Worm (Caenorhabditis elegans): Measurements from ENCODE around the gene F47B8.18.

F47B8.18 gene

ce11 chrV:14334901-14335300, 9.6 kb upstream of the F47B8.18 start, which contains the start of gene srm-5:
TSS of gene srm-5 (plus strand) at chrV:14335201.
- no peak for TF ChIP-seq ref-1 (GFP tag; conservative IDR thresholded peaks at IDR 0.05)
- no peak for TF ChIP-seq T22C8.4 (GFP tag; IDR thresholded peaks at IDR 0.05)
- no peak for TF ChIP-seq klf-2 (GFP tag; conservative IDR thresholded peaks at IDR 0.05)
- TF ChIP-seq flt-1 (GFP tag; IDR thresholded peaks at IDR 0.05): no peak
- TF ChIP-seq med-1 (GFP tag; optimal IDR thresholded peaks at IDR 0.05; ENCODE audit: insufficient read depth): no peak
- no peak for TF ChIP-seq cog-1 (tag; optimal IDR thresholded peaks at IDR 0.05)
- no peak for TF ChIP-seq ztf-29 (GFP tag; IDR thresholded peaks at IDR 0.05)
- TF ChIP-seq ztf-23 (GFP tag; IDR thresholded peaks at IDR 0.05): no peak
- no peak for TF ChIP-seq tab-1 (GFP tag; IDR thresholded peaks at IDR 0.05)

ce11 chrV:14333116-14333515, 7.9 kb upstream of the F47B8.18 start, which contains the start of gene srm-4:
TSS of gene srm-4 (plus strand) at chrV:14333416.
- no peak for TF ChIP-seq ztf-23 (GFP tag; IDR thresholded peaks at IDR 0.05)
- TF ChIP-seq klf-2 (GFP tag; conservative IDR thresholded peaks at IDR 0.05): no peak
- TF ChIP-seq cog-1 (tag; optimal IDR thresholded peaks at IDR 0.05): no peak
- TF ChIP-seq ztf-29 (GFP tag; IDR thresholded peaks at IDR 0.05): no peak
- TF ChIP-seq med-1 (GFP tag; optimal IDR thresholded peaks at IDR 0.05; ENCODE audit: insufficient read depth): no peak

- TF ChIP-seq klf-2 (GFP tag; conservative IDR thresholded peaks at IDR 0.05): no peak
- TF ChIP-seq T22C8.4 (GFP tag; IDR thresholded peaks at IDR 0.05): no peak
- no peak for TF ChIP-seq flt-1 (GFP tag; IDR thresholded peaks at IDR 0.05)
- no peak for TF ChIP-seq ztf-29 (GFP tag; IDR thresholded peaks at IDR 0.05)
- TF ChIP-seq tab-1 (GFP tag; IDR thresholded peaks at IDR 0.05): no peak
- TF ChIP-seq ref-1 (GFP tag; conservative IDR thresholded peaks at IDR 0.05): no peak
- TF ChIP-seq ztf-23 (GFP tag; IDR thresholded peaks at IDR 0.05): no peak
- TF ChIP-seq med-1 (GFP tag; optimal IDR thresholded peaks at IDR 0.05; ENCODE audit: insufficient read depth): no peak
- no peak for TF ChIP-seq cog-1 (tag; optimal IDR thresholded peaks at IDR 0.05)
Observed at ce11 chrV:14331477-14331876, 6.2 kb upstream of the F47B8.18 start, which contains the start of gene F47B8.8. TSS of gene F47B8.8 (plus strand) at chrV:14331733.

ce11 chrV:14328806-14329205, 3.5 kb upstream of the F47B8.18 start, which contains the start of gene pepm-1:
TSS of gene pepm-1 (plus strand) at chrV:14329106.
- TF ChIP-seq ztf-29 (GFP tag; IDR thresholded peaks at IDR 0.05) (no peak), flt-1 (GFP tag; IDR thresholded peaks at IDR 0.05) (no peak), cog-1 (tag; optimal IDR thresholded peaks at IDR 0.05) (no peak), T22C8.4 (GFP tag; IDR thresholded peaks at IDR 0.05) (no peak), med-1 (GFP tag; optimal IDR thresholded peaks at IDR 0.05; ENCODE audit: insufficient read depth) (no peak), ref-1 (GFP tag; conservative IDR thresholded peaks at IDR 0.05) (no peak), klf-2 (GFP tag; conservative IDR thresholded peaks at IDR 0.05) (no peak), tab-1 (GFP tag; IDR thresholded peaks at IDR 0.05) (no peak), ztf-23 (GFP tag; IDR thresholded peaks at IDR 0.05) (no peak)

ce11 chrV:14327776-14328175, 2.5 kb upstream of the F47B8.18 start, which contains the start of gene F47B8.5:
TSS of gene F47B8.5 (minus strand) at chrV:14327876.
- TF ChIP-seq tab-1 (GFP tag; IDR thresholded peaks at IDR 0.05) (no peak), klf-2 (GFP tag; conservative IDR thresholded peaks at IDR 0.05) (no peak), ref-1 (GFP tag; conservative IDR thresholded peaks at IDR 0.05) (no peak), med-1 (GFP tag; optimal IDR thresholded peaks at IDR 0.05; ENCODE audit: insufficient read depth) (no peak), T22C8.4 (GFP tag; IDR thresholded peaks at IDR 0.05) (no peak), cog-1 (tag; optimal IDR thresholded peaks at IDR 0.05) (no peak), ztf-23 (GFP tag; IDR thresholded peaks at IDR 0.05) (no peak), ztf-29 (GFP tag; IDR thresholded peaks at IDR 0.05) (no peak), flt-1 (GFP tag; IDR thresholded peaks at IDR 0.05) (no peak)

- no peak for TF ChIP-seq med-1 (GFP tag; optimal IDR thresholded peaks at IDR 0.05; ENCODE audit: insufficient read depth)
- no peak for TF ChIP-seq cog-1 (tag; optimal IDR thresholded peaks at IDR 0.05)
- TF ChIP-seq ztf-23 (GFP tag; IDR thresholded peaks at IDR 0.05): no peak
Observed at ce11 chrV:14322743-14323142, 2.5 kb downstream of the F47B8.18 start, which contains the start of gene F47B8.3. TSS of gene F47B8.3 (minus strand) at chrV:14323003.

- TF ChIP-seq flt-1 (GFP tag; IDR thresholded peaks at IDR 0.05): no peak
Observed at ce11 chrV:14320730-14321319, 4.4 kb downstream of the F47B8.18 start.

ce11 chrV:14320246-14320645, 5.0 kb downstream of the F47B8.18 start, which contains the start of gene F47B8.14:
TSS of gene F47B8.14 (plus strand) at chrV:14320546.
- no peak for TF ChIP-seq ztf-29 (GFP tag; IDR thresholded peaks at IDR 0.05)
- no peak for TF ChIP-seq ref-1 (GFP tag; conservative IDR thresholded peaks at IDR 0.05)
- TF ChIP-seq cog-1 (tag; optimal IDR thresholded peaks at IDR 0.05): no peak

ce11 chrV:14319101-14319781, 6.0 kb downstream of the F47B8.18 start, which contains the start of gene F47B8.13:
TSS of gene F47B8.13 (minus strand) at chrV:14319731.
- TF ChIP-seq med-1 (GFP tag; optimal IDR thresholded peaks at IDR 0.05; ENCODE audit: insufficient read depth): no peak
- no peak for TF ChIP-seq flt-1 (GFP tag; IDR thresholded peaks at IDR 0.05)
- no peak for TF ChIP-seq klf-2 (GFP tag; conservative IDR thresholded peaks at IDR 0.05)
- no peak for TF ChIP-seq ztf-29 (GFP tag; IDR thresholded peaks at IDR 0.05)
- no peak for TF ChIP-seq ref-1 (GFP tag; conservative IDR thresholded peaks at IDR 0.05)
- TF ChIP-seq ztf-23 (GFP tag; IDR thresholded peaks at IDR 0.05): no peak
- no peak for TF ChIP-seq T22C8.4 (GFP tag; IDR thresholded peaks at IDR 0.05)
- TF ChIP-seq cog-1 (tag; optimal IDR thresholded peaks at IDR 0.05): no peak
- TF ChIP-seq tab-1 (GFP tag; IDR thresholded peaks at IDR 0.05): no peak

- TF ChIP-seq klf-2 (GFP tag; conservative IDR thresholded peaks at IDR 0.05) (no peak), ztf-29 (GFP tag; IDR thresholded peaks at IDR 0.05) (no peak), flt-1 (GFP tag; IDR thresholded peaks at IDR 0.05) (no peak), ztf-23 (GFP tag; IDR thresholded peaks at IDR 0.05) (no peak), ref-1 (GFP tag; conservative IDR thresholded peaks at IDR 0.05) (no peak), T22C8.4 (GFP tag; IDR thresholded peaks at IDR 0.05) (no peak), tab-1 (GFP tag; IDR thresholded peaks at IDR 0.05) (no peak), cog-1 (tag; optimal IDR thresholded peaks at IDR 0.05) (no peak), med-1 (GFP tag; optimal IDR thresholded peaks at IDR 0.05; ENCODE audit: insufficient read depth) (no peak)
Observed at ce11 chrV:14317621-14318020, 7.6 kb downstream of the F47B8.18 start.

Data from whole organism, midembryonic.